Worm (Caenorhabditis elegans) whole organism, young adult: Measurements from ENCODE around the gene C30F2.2.

Experiments
- B0035.1 ChIP-seq: sonication (generic microtip); optimal IDR thresholded peaks from 2 replicates; lab custom pipeline; 2016; ENCODE audit warnings: missing genetic modification characterization, mild to moderate bottlenecking, missing compliant biosample characterization, missing genotype, missing genetic modification reagents
- B0261.1 ChIP-seq: sonication (generic microtip); optimal IDR thresholded peaks from 2 replicates; lab custom pipeline; 2016; ENCODE audit warnings: mild to moderate bottlenecking, missing genetic modification characterization, moderate library complexity, missing compliant biosample characterization
- B0336.3 ChIP-seq: fragments of 200-800 bp; sonication (Bioruptor generic); IDR thresholded peaks from 2 replicates; pipeline ENCODE4 v1.3.6; 2022; ENCODE audit warnings: missing genetic modification characterization, missing compliant biosample characterization
- C06A6.2 ChIP-seq: fragments of 200-800 bp; sonication (Bioruptor generic); conservative IDR thresholded peaks from 2 replicates; pipeline ENCODE4 v1.3.6; 2022; ENCODE audit warnings: missing genetic modification characterization, missing compliant biosample characterization
- F39B2.1 ChIP-seq: fragments of 200-800 bp; sonication (Bioruptor generic); IDR thresholded peaks from 2 replicates; pipeline ENCODE4 v1.3.6; 2022; ENCODE audit warnings: missing genetic modification reagents, missing genetic modification characterization, missing compliant biosample characterization
- F52B5.7 ChIP-seq: sonication (generic microtip); optimal IDR thresholded peaks from 2 replicates; lab custom pipeline; 2016; ENCODE audit warnings: mild to moderate bottlenecking, missing genetic modification characterization, missing compliant biosample characterization
- F55B11.4 ChIP-seq: sonication (generic microtip); optimal IDR thresholded peaks from 2 replicates; lab custom pipeline; 2016; ENCODE audit warnings: missing compliant biosample characterization, missing genetic modification characterization, borderline replicate concordance; ENCODE audit not compliant: insufficient read depth
- K12H6.12 ChIP-seq: fragments of 200-800 bp; sonication (Bioruptor generic); optimal IDR thresholded peaks from 2 replicates; lab custom pipeline; 2018; ENCODE audit warnings: mild to moderate bottlenecking, missing genetic modification characterization, missing compliant biosample characterization
- T26A5.8 ChIP-seq: sonication (generic microtip); optimal IDR thresholded peaks from 2 replicates; lab custom pipeline; 2016; ENCODE audit warnings: missing genetic modification characterization, missing compliant biosample characterization
- Y53F4B.3 ChIP-seq: fragments of 200-800 bp; sonication (Bioruptor generic); IDR thresholded peaks from 2 replicates; pipeline ENCODE4 v1.3.6; 2022; ENCODE audit warnings: missing genetic modification reagents, missing genetic modification characterization, missing compliant biosample characterization
- ama-1 ChIP-seq, 3 experiments: fragments of 150-350 bp in 1 of 3; sonication (generic microtip) in 2 of 3; optimal IDR thresholded peaks; 2 replicates each; lab custom pipeline; 2014 to 2018; ENCODE audit warnings: missing biosample characterization in 2 of 3, missing genetic modification characterization in 2 of 3, missing genetic modification reagents in 2 of 3
- atf-7 ChIP-seq: sonication (generic microtip); optimal IDR thresholded peaks from 2 replicates; lab custom pipeline; 2017; ENCODE audit warnings: mild to moderate bottlenecking, missing genetic modification characterization, missing compliant biosample characterization
- attf-5 ChIP-seq: fragments of 200-800 bp; sonication (Bioruptor generic); optimal IDR thresholded peaks from 2 replicates; lab custom pipeline; 2018; ENCODE audit warnings: mild to moderate bottlenecking, missing genetic modification characterization, missing compliant biosample characterization
- cebp-1 ChIP-seq, 2 experiments: fragments of 200-800 bp in 1 of 2; sonication (Bioruptor generic) in 1 of 2; sonication (generic microtip) in 1 of 2; IDR thresholded peaks in 1 of 2; optimal IDR thresholded peaks in 1 of 2; 2 replicates each; pipeline versions ENCODE4 v1.3.6 to Lab custom; 2017 to 2022; ENCODE audit warnings: missing compliant biosample characterization in 2 of 2, missing genetic modification characterization in 2 of 2, mild to moderate bottlenecking in 1 of 2, missing genetic modification reagents in 1 of 2, moderate library complexity in 1 of 2
- ceh-27 ChIP-seq: fragments of 200-800 bp; sonication (Bioruptor generic); optimal IDR thresholded peaks from 2 replicates; lab custom pipeline; 2018; ENCODE audit warnings: mild to moderate bottlenecking, missing genetic modification characterization, moderate library complexity, missing compliant biosample characterization
- chd-7 ChIP-seq: sonication (generic microtip); optimal IDR thresholded peaks from 2 replicates; lab custom pipeline; 2016; ENCODE audit warnings: mild to moderate bottlenecking, missing genetic modification characterization, moderate library complexity, missing compliant biosample characterization
- die-1 ChIP-seq: sonication (generic microtip); optimal IDR thresholded peaks from 2 replicates; lab custom pipeline; 2016; ENCODE audit warnings: missing genotype, mild to moderate bottlenecking, missing genetic modification characterization, missing compliant biosample characterization
- dox-1 ChIP-seq: fragments of 200-800 bp; sonication (Bioruptor generic); IDR thresholded peaks from 2 replicates; pipeline ENCODE4 v1.3.6; 2022; ENCODE audit warnings: missing genetic modification reagents, missing genetic modification characterization, missing compliant biosample characterization
- efl-1 ChIP-seq: fragments of 150-350 bp; optimal IDR thresholded peaks from 2 replicates; lab custom pipeline; 2014; ENCODE audit warnings: missing biosample characterization, missing genetic modification reagents, missing genetic modification characterization
- egrh-3 ChIP-seq: fragments of 200-800 bp; sonication (Bioruptor generic); IDR thresholded peaks from 2 replicates; pipeline ENCODE4 v1.3.6; 2022; ENCODE audit warnings: missing genetic modification reagents, missing genetic modification characterization, missing compliant biosample characterization
- ekl-4 ChIP-seq: fragments of 200-800 bp; sonication (Bioruptor generic); IDR thresholded peaks from 2 replicates; pipeline ENCODE4 v1.3.6; 2022; ENCODE audit warnings: missing genetic modification reagents, missing genetic modification characterization, missing compliant biosample characterization
- ets-4 ChIP-seq: fragments of 200-800 bp; sonication (Bioruptor generic); optimal IDR thresholded peaks from 2 replicates; lab custom pipeline; 2018; ENCODE audit warnings: mild to moderate bottlenecking, missing genetic modification characterization, missing compliant biosample characterization
- him-1 ChIP-seq: sonication (generic microtip); optimal IDR thresholded peaks from 2 replicates; lab custom pipeline; 2016; ENCODE audit warnings: missing genotype, missing genetic modification reagents, missing genetic modification characterization, missing compliant biosample characterization
- hmg-1.2 ChIP-seq: fragments of 200-800 bp; sonication (Bioruptor generic); IDR thresholded peaks from 2 replicates; pipeline ENCODE4 v1.3.6; 2022; ENCODE audit warnings: missing genetic modification reagents, missing genetic modification characterization, missing compliant biosample characterization
- hmg-20 ChIP-seq: fragments of 200-800 bp; sonication (Bioruptor generic); IDR thresholded peaks from 2 replicates; pipeline ENCODE4 v1.3.6; 2022; ENCODE audit warnings: missing genetic modification reagents, missing genetic modification characterization, missing compliant biosample characterization
- hrde-1 ChIP-seq: sonication (generic microtip); optimal IDR thresholded peaks from 2 replicates; lab custom pipeline; 2016; ENCODE audit warnings: missing genetic modification characterization, mild to moderate bottlenecking, missing compliant biosample characterization, moderate library complexity, missing genotype, missing genetic modification reagents, borderline replicate concordance
- lin-26 ChIP-seq: fragments of 200-800 bp; sonication (Bioruptor generic); IDR thresholded peaks from 2 replicates; pipeline ENCODE4 v1.3.6; 2022; ENCODE audit warnings: missing genetic modification reagents, missing genetic modification characterization, missing compliant biosample characterization
- lin-35 ChIP-seq, 3 experiments: fragments of 150-350 bp in 2 of 3; sonication (generic microtip) in 1 of 3; optimal IDR thresholded peaks; 2 replicates each; lab custom pipeline; 2014 to 2018; ENCODE audit warnings: missing biosample characterization in 3 of 3, missing genetic modification characterization in 3 of 3, missing genetic modification reagents in 3 of 3
- lin-40 ChIP-seq: sonication (generic microtip); optimal IDR thresholded peaks from 2 replicates; lab custom pipeline; 2016; ENCODE audit warnings: missing genetic modification characterization, mild to moderate bottlenecking, missing compliant biosample characterization, missing genotype, missing genetic modification reagents
- madf-10 ChIP-seq: sonication (generic microtip); optimal IDR thresholded peaks from 2 replicates; lab custom pipeline; 2016; ENCODE audit warnings: mild to moderate bottlenecking, missing genetic modification characterization, missing compliant biosample characterization
- madf-3 ChIP-seq: fragments of 200-800 bp; sonication (Bioruptor generic); IDR thresholded peaks from 2 replicates; pipeline ENCODE4 v1.3.6; 2022; ENCODE audit warnings: missing genetic modification reagents, missing genetic modification characterization, missing compliant biosample characterization
- madf-6 ChIP-seq: fragments of 200-800 bp; sonication (Bioruptor generic); IDR thresholded peaks from 2 replicates; pipeline ENCODE4 v1.3.6; 2022; ENCODE audit warnings: missing genetic modification reagents, missing genetic modification characterization, missing compliant biosample characterization
- mcd-1 ChIP-seq: fragments of 200-800 bp; sonication (Bioruptor generic); IDR thresholded peaks from 2 replicates; pipeline ENCODE4 v1.3.6; 2022; ENCODE audit warnings: missing genetic modification reagents, missing genetic modification characterization, missing compliant biosample characterization
- nhr-80 ChIP-seq: sonication (generic microtip); optimal IDR thresholded peaks from 2 replicates; lab custom pipeline; 2016; ENCODE audit warnings: missing genetic modification characterization, missing compliant biosample characterization
- nhr-90 ChIP-seq: sonication (generic microtip); optimal IDR thresholded peaks from 2 replicates; lab custom pipeline; 2016; ENCODE audit warnings: missing genotype, mild to moderate bottlenecking, missing genetic modification characterization, missing compliant biosample characterization
- rcor-1 ChIP-seq: fragments of 200-800 bp; sonication (Bioruptor generic); IDR thresholded peaks from 2 replicates; pipeline ENCODE4 v1.3.6; 2022; ENCODE audit warnings: missing genetic modification reagents, missing genetic modification characterization, missing compliant biosample characterization
- rec-8 ChIP-seq, 2 experiments: sonication (generic microtip); optimal IDR thresholded peaks; 2 replicates each; lab custom pipeline; 2016; ENCODE audit warnings: mild to moderate bottlenecking in 2 of 2, missing genetic modification characterization in 2 of 2, missing genetic modification reagents in 2 of 2, missing genotype in 2 of 2, missing biosample characterization in 1 of 2, missing compliant biosample characterization in 1 of 2, moderate library complexity in 1 of 2
- snpc-4 ChIP-seq, 5 experiments: fragments of 150-350 bp in 1 of 5; sonication (generic microtip) in 4 of 5; optimal IDR thresholded peaks; 2 replicates each; lab custom pipeline; 2014 to 2018; ENCODE audit warnings: missing genetic modification characterization in 5 of 5, missing biosample characterization in 3 of 5, antibody characterized with exemption in 2 of 5, mild to moderate bottlenecking in 2 of 5, missing compliant biosample characterization in 2 of 5, missing genotype in 2 of 5, moderate library complexity in 2 of 5, missing genetic modification reagents in 1 of 5
- tbp1 ChIP-seq: fragments of 200-800 bp; sonication (Bioruptor generic); optimal IDR thresholded peaks from 2 replicates; lab custom pipeline; 2018; ENCODE audit warnings: mild to moderate bottlenecking, missing genetic modification characterization, missing compliant biosample characterization
- unc-62 ChIP-seq: fragments of 150-350 bp; optimal IDR thresholded peaks from 2 replicates; lab custom pipeline; 2014; ENCODE audit warnings: missing biosample characterization, missing genetic modification reagents, missing genetic modification characterization
- zfh-2 ChIP-seq: fragments of 200-800 bp; sonication (Bioruptor generic); conservative IDR thresholded peaks from 2 replicates; pipeline ENCODE4 v1.3.6; 2022; ENCODE audit warnings: missing genetic modification reagents, missing genetic modification characterization, missing compliant biosample characterization
- ztf-18 ChIP-seq: sonication (generic microtip); optimal IDR thresholded peaks from 2 replicates; lab custom pipeline; 2016; ENCODE audit warnings: missing genotype, mild to moderate bottlenecking, missing genetic modification characterization, missing compliant biosample characterization

Gene C30F2.2

ce11 chrX:16042480-16042879, 42.5 kb downstream of the C30F2.2 start (continued):
- TF ChIP-seq die-1 (tag; lab: Kevin White, UChicago) = peak; percentile 51
- no peak for TF ChIP-seq T26A5.8 (tag; lab: Kevin White, UChicago)
- TF ChIP-seq hmg-1.2 = peak; percentile 42; the same call in 1 of the 2 replicates
- 0 out of 2 replicates have a peak, but pooled peaks have one; percentile 9 for TF ChIP-seq mcd-1 (GFP tag; lab: Robert Waterston, UW)
- TF ChIP-seq ama-1 (optimal IDR thresholded peaks at IDR 0.05; lab: Kevin White, UChicago) = no peak
- no peak for TF ChIP-seq ama-1 (GFP tag; optimal IDR thresholded peaks at IDR 0.05; lab: Kevin White, UChicago)
- peak; percentile 73 for TF ChIP-seq lin-26 (GFP tag; lab: Robert Waterston, UW)

- TF ChIP-seq efl-1 (GFP tag; lab: Kevin White, UChicago) (no peak), nhr-80 (tag; lab: Kevin White, UChicago) (peak; percentile 21)
These were observed 43.2 kb downstream of the C30F2.2 start for ce11 chrX:16041808-16042207.

DNA sequence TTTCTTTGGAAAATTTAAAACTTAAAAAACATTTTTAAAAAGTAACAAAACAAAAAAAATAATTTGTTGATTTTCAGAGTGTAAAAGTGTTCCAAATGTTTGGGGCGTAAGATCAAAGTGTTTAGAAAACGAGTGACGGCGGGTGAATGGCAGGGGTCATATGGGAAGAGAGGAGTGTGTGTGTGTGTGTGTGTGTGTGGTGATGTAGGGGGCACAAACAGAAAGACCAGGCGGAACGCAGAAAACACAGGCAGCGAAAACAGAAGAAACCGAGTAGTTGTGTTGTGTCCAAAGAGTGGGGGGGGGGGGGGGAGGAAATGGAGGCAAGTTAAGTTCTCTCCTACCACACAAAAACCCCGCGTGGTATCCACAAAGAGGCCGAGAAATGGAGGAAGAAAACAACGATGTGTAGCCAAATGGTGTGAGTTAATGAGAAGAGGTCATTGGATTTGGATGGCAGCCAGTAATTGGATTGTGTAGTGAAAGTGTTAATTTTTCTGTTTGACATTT, 44.8 kb downstream of the C30F2.2 start, which contains the start of gene B0395.3:
TSS of gene B0395.3 (minus strand) at position 51 of the 510 bp plus-strand sequence.
- peak; percentile 62 for TF ChIP-seq dox-1 (GFP tag; lab: Robert Waterston, UW)
- TF ChIP-seq unc-62 = peak; percentile 8
- TF ChIP-seq F55B11.4 (tag; lab: Kevin White, UChicago) = no peak
- TF ChIP-seq madf-3 (GFP tag; lab: Robert Waterston, UW) = no peak
- TF ChIP-seq snpc-4 (GFP tag; optimal IDR thresholded peaks at IDR 0.05; lab: Kevin White, UChicago) = no peak
- peak in 2 of 4 experiments; percentile 4 to 6 for TF ChIP-seq snpc-4 (tag; optimal IDR thresholded peaks at IDR 0.05; lab: Kevin White, UChicago)
- peak; percentile 51 for TF ChIP-seq attf-5
- peak; percentile 17 for TF ChIP-seq die-1 (tag; lab: Kevin White, UChicago)
- TF ChIP-seq B0035.1 = no peak
- TF ChIP-seq hrde-1 (tag; lab: Kevin White, UChicago) = no peak
- no peak for TF ChIP-seq cebp-1 (GFP tag; IDR thresholded peaks at IDR 0.05; lab: Robert Waterston, UW)
- peak; percentile 75 for TF ChIP-seq cebp-1 (tag; optimal IDR thresholded peaks at IDR 0.05; lab: Kevin White, UChicago)
- peak; percentile 66 for TF ChIP-seq nhr-80 (tag; lab: Kevin White, UChicago)
- no peak for TF ChIP-seq ets-4 (GFP tag; lab: Kevin White, UChicago)
- TF ChIP-seq lin-26 (GFP tag; lab: Robert Waterston, UW) = peak; percentile 60
- no peak for TF ChIP-seq F52B5.7 (tag; lab: Kevin White, UChicago)
- TF ChIP-seq ekl-4 (GFP tag; lab: Robert Waterston, UW) = peak; percentile 14; the same call in 1 of the 2 replicates
- TF ChIP-seq lin-35 (GFP tag; optimal IDR thresholded peaks at IDR 0.05; lab: Kevin White, UChicago) = peak in 1 of 3 experiments; percentile 10
- TF ChIP-seq B0261.1 (tag; lab: Kevin White, UChicago) = peak; percentile 4
- no peak for TF ChIP-seq nhr-90 (tag; lab: Kevin White, UChicago)
- TF ChIP-seq him-1 (tag; lab: Kevin White, UChicago) = no peak
- TF ChIP-seq K12H6.12 = peak; percentile 73
- peak; percentile 31 for TF ChIP-seq tbp1 (GFP tag; lab: Kevin White, UChicago)
- TF ChIP-seq hmg-1.2 = peak; percentile 37; the same call in 1 of the 2 replicates
- TF ChIP-seq B0336.3 (GFP tag; lab: Robert Waterston, UW) = 0 out of 2 replicates have a peak, but pooled peaks have one; percentile 30
- TF ChIP-seq rec-8 (tag; optimal IDR thresholded peaks at IDR 0.05; lab: Kevin White, UChicago) = no peak
- TF ChIP-seq atf-7 (tag; lab: Kevin White, UChicago) = peak; percentile 6
- no peak for TF ChIP-seq hmg-20 (GFP tag; lab: Robert Waterston, UW)
- TF ChIP-seq madf-6 (GFP tag; lab: Robert Waterston, UW) = no peak
- peak; percentile 7 for TF ChIP-seq madf-10 (tag; lab: Kevin White, UChicago)
- peak; percentile 64 for TF ChIP-seq zfh-2 (GFP tag; lab: Robert Waterston, UW)
- TF ChIP-seq chd-7 (tag; lab: Kevin White, UChicago) = peak; percentile 5
- no peak for TF ChIP-seq C06A6.2 (GFP tag; lab: Robert Waterston, UW)
- no peak for TF ChIP-seq F39B2.1 (GFP tag; lab: Robert Waterston, UW)
- TF ChIP-seq ceh-27 (GFP tag; lab: Kevin White, UChicago) = peak; percentile 76
- TF ChIP-seq egrh-3 = peak; percentile 87
- TF ChIP-seq lin-40 (tag; lab: Kevin White, UChicago) = peak; percentile 2
- TF ChIP-seq ztf-18 = no peak
- TF ChIP-seq Y53F4B.3 (GFP tag; lab: Robert Waterston, UW) = no peak
- TF ChIP-seq rcor-1 (GFP tag; lab: Robert Waterston, UW) = 0 out of 2 replicates have a peak, but pooled peaks have one; percentile 21
